Worm (Caenorhabditis elegans) whole organism, late embryonic: Measurements from ENCODE around the gene fbxa-55.

Experiments used
- C38D4.7 ChIP-seq: fragments of 200-800 bp; sonication (Bioruptor generic); optimal IDR thresholded peaks from 2 replicates; lab custom pipeline; 2018; ENCODE audit warnings: mild to moderate bottlenecking, missing genetic modification characterization, moderate library complexity, missing compliant biosample characterization
- T23F11.4 ChIP-seq: fragments of 200-800 bp; sonication (Bioruptor generic); optimal IDR thresholded peaks from 2 replicates; lab custom pipeline; 2018; ENCODE audit warnings: mild to moderate bottlenecking, missing genetic modification characterization, missing compliant biosample characterization
- Y22D7AL.16 ChIP-seq: sonication (generic microtip); optimal IDR thresholded peaks from 2 replicates; lab custom pipeline; 2016; ENCODE audit warnings: missing genetic modification characterization, missing compliant biosample characterization
- ama-1 ChIP-seq: fragments of 150-350 bp; optimal IDR thresholded peaks from 2 replicates; lab custom pipeline; 2014
- ceh-14 ChIP-seq: sonication (generic microtip); optimal IDR thresholded peaks from 2 replicates; lab custom pipeline; 2016; ENCODE audit warnings: missing genotype, missing genetic modification characterization, missing compliant biosample characterization
- ceh-2 ChIP-seq: sonication (generic microtip); optimal IDR thresholded peaks from 2 replicates; lab custom pipeline; 2016; ENCODE audit warnings: missing genotype, missing genetic modification characterization, missing compliant biosample characterization
- ceh-22 ChIP-seq: sonication (generic microtip); optimal IDR thresholded peaks from 2 replicates; lab custom pipeline; 2017; ENCODE audit warnings: missing biosample characterization, missing genetic modification characterization
- ceh-6 ChIP-seq: fragments of 200-800 bp; sonication (Bioruptor generic); optimal IDR thresholded peaks from 2 replicates; lab custom pipeline; 2018; ENCODE audit warnings: mild to moderate bottlenecking, missing genetic modification characterization, missing compliant biosample characterization
- ceh-9 ChIP-seq: sonication (generic microtip); optimal IDR thresholded peaks from 2 replicates; lab custom pipeline; 2016; ENCODE audit warnings: mild to moderate bottlenecking, missing genetic modification characterization, inconsistent platforms, missing compliant biosample characterization
- dve-1 ChIP-seq: sonication (generic microtip); optimal IDR thresholded peaks from 2 replicates; lab custom pipeline; 2017; ENCODE audit warnings: antibody characterized with exemption, mild to moderate bottlenecking, missing genetic modification characterization, missing compliant biosample characterization
- elt-2 ChIP-seq: sonication (generic microtip); optimal IDR thresholded peaks from 2 replicates; lab custom pipeline; 2016; ENCODE audit warnings: missing genetic modification reagents, missing genetic modification characterization, missing compliant biosample characterization
- eyg-1 ChIP-seq: sonication (generic microtip); optimal IDR thresholded peaks from 2 replicates; lab custom pipeline; 2016; ENCODE audit warnings: missing genotype, missing genetic modification characterization, missing compliant biosample characterization
- fax-1 ChIP-seq: sonication (generic microtip); optimal IDR thresholded peaks from 2 replicates; lab custom pipeline; 2016; ENCODE audit warnings: missing genotype, missing genetic modification characterization, missing compliant biosample characterization
- fkh-10 ChIP-seq: fragments of 150-350 bp; optimal IDR thresholded peaks from 2 replicates; lab custom pipeline; 2014; ENCODE audit warnings: missing biosample characterization, missing genetic modification reagents, missing genetic modification characterization
- hlh-13 ChIP-seq: fragments of 200-800 bp; sonication (Bioruptor generic); optimal IDR thresholded peaks from 2 replicates; lab custom pipeline; 2018; ENCODE audit warnings: mild to moderate bottlenecking, missing genetic modification characterization, missing compliant biosample characterization
- hlh-15 ChIP-seq: sonication (generic microtip); optimal IDR thresholded peaks from 2 replicates; lab custom pipeline; 2016; ENCODE audit warnings: missing genetic modification characterization, missing compliant biosample characterization
- hlh-30 ChIP-seq: sonication (generic microtip); optimal IDR thresholded peaks from 2 replicates; lab custom pipeline; 2017; ENCODE audit warnings: antibody characterized with exemption, missing genetic modification characterization, missing compliant biosample characterization; ENCODE audit not compliant: insufficient read depth
- hlh-6 ChIP-seq: sonication (generic microtip); optimal IDR thresholded peaks from 2 replicates; lab custom pipeline; 2016; ENCODE audit warnings: missing genotype, missing genetic modification characterization, missing compliant biosample characterization
- lim-6 ChIP-seq: sonication (generic microtip); optimal IDR thresholded peaks from 2 replicates; lab custom pipeline; 2016; ENCODE audit warnings: missing genetic modification characterization, missing compliant biosample characterization
- lin-11 ChIP-seq: fragments of 200-800 bp; sonication (Bioruptor generic); optimal IDR thresholded peaks from 2 replicates; lab custom pipeline; 2018; ENCODE audit warnings: mild to moderate bottlenecking, missing genetic modification characterization, missing compliant biosample characterization
- nhr-232 ChIP-seq: sonication (generic microtip); optimal IDR thresholded peaks from 2 replicates; lab custom pipeline; 2016; ENCODE audit warnings: missing genetic modification characterization, missing compliant biosample characterization
- odd-2 ChIP-seq: sonication (generic microtip); optimal IDR thresholded peaks from 2 replicates; lab custom pipeline; 2017; ENCODE audit warnings: antibody characterized with exemption, mild to moderate bottlenecking, missing genetic modification characterization, missing compliant biosample characterization
- pag-3 ChIP-seq: sonication (generic microtip); optimal IDR thresholded peaks from 2 replicates; lab custom pipeline; 2016; ENCODE audit warnings: missing compliant biosample characterization, missing genetic modification characterization, borderline replicate concordance
- pat-9 ChIP-seq: fragments of 200-800 bp; sonication (Bioruptor generic); optimal IDR thresholded peaks from 2 replicates; lab custom pipeline; 2018; ENCODE audit warnings: mild to moderate bottlenecking, missing genetic modification characterization, moderate library complexity, missing compliant biosample characterization
- pax-1 ChIP-seq: fragments of 150-350 bp; optimal IDR thresholded peaks from 2 replicates; lab custom pipeline; 2014; ENCODE audit warnings: missing biosample characterization, missing genetic modification characterization
- pha-4 ChIP-seq: fragments of 150-350 bp; optimal IDR thresholded peaks from 2 replicates; lab custom pipeline; 2018; ENCODE audit warnings: missing biosample characterization, missing genetic modification reagents, missing genetic modification characterization
- ref-2 ChIP-seq: sonication (generic microtip); optimal IDR thresholded peaks from 2 replicates; lab custom pipeline; 2016; ENCODE audit warnings: missing genetic modification characterization, missing compliant biosample characterization
- rnt-1 ChIP-seq: sonication (generic microtip); optimal IDR thresholded peaks from 2 replicates; lab custom pipeline; 2016; ENCODE audit warnings: missing genetic modification characterization, missing compliant biosample characterization
- sox-2 ChIP-seq: fragments of 200-800 bp; sonication (Bioruptor generic); IDR thresholded peaks from 2 replicates; pipeline ENCODE4 v1.3.6; 2022; ENCODE audit warnings: missing genetic modification reagents, missing genetic modification characterization, missing compliant biosample characterization
- sox-4 ChIP-seq: sonication (generic microtip); optimal IDR thresholded peaks from 2 replicates; lab custom pipeline; 2017; ENCODE audit warnings: mild to moderate bottlenecking, missing genetic modification characterization, inconsistent platforms, missing compliant biosample characterization
- tbx-2 ChIP-seq: sonication (generic microtip); optimal IDR thresholded peaks from 2 replicates; lab custom pipeline; 2016; ENCODE audit warnings: missing genetic modification characterization, missing compliant biosample characterization
- unc-3 ChIP-seq, 2 experiments: fragments of 200-800 bp in 1 of 2; sonication (Bioruptor generic) in 1 of 2; sonication (generic microtip) in 1 of 2; conservative IDR thresholded peaks in 1 of 2; optimal IDR thresholded peaks in 1 of 2; 2 replicates each; pipeline versions ENCODE4 v1.3.6 to Lab custom; 2016 to 2022; ENCODE audit warnings: missing compliant biosample characterization in 2 of 2, missing genetic modification characterization in 2 of 2, missing genetic modification reagents in 1 of 2
- unc-42 ChIP-seq: sonication (generic microtip); optimal IDR thresholded peaks from 2 replicates; lab custom pipeline; 2016; ENCODE audit warnings: missing genotype, missing genetic modification characterization, missing compliant biosample characterization
- zip-5 ChIP-seq: sonication (generic microtip); optimal IDR thresholded peaks from 2 replicates; lab custom pipeline; 2016; ENCODE audit warnings: missing genetic modification characterization, missing compliant biosample characterization
- ztf-16 ChIP-seq: sonication (generic microtip); optimal IDR thresholded peaks from 2 replicates; lab custom pipeline; 2017; ENCODE audit warnings: missing genetic modification characterization, missing compliant biosample characterization

The fbxa-55 gene

DNA sequence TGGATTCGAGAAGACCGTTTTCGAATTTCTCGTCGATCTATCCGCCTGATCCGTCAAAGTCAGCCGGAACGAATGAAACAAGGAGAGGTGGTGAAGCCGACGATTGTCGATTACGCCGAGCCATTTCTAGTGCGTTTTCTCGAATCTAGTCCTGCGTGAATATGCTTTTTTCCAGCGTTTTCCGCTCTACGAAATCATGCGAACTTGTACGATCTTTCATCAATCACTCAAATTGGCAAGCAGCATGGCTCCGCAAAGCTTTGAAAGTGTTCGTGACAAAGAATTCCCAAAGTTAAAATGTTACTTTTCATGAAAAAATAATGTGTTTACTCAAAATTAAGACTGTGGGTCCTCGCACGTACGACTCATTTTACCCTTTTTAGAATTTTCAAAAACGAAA is 39.0 kb downstream of the fbxa-55 start:
- TF ChIP-seq hlh-6 = no peak
- TF ChIP-seq pag-3 (tag; lab: Kevin White, UChicago) = no peak
- TF ChIP-seq fkh-10 (GFP tag; lab: Kevin White, UChicago) = no peak
- TF ChIP-seq ceh-2 (tag; lab: Kevin White, UChicago) = no peak
- no peak for TF ChIP-seq pat-9 (tag; lab: Kevin White, UChicago)
- no peak for TF ChIP-seq T23F11.4 (GFP tag; lab: Kevin White, UChicago)
- no peak for TF ChIP-seq tbx-2 (tag; lab: Kevin White, UChicago)
- TF ChIP-seq elt-2 (tag; lab: Kevin White, UChicago) = no peak
- no peak for TF ChIP-seq lin-11 (tag; lab: Kevin White, UChicago)
- no peak for TF ChIP-seq C38D4.7 (GFP tag; lab: Kevin White, UChicago)
- no peak for TF ChIP-seq rnt-1
- no peak for TF ChIP-seq pha-4 (tag; lab: Kevin White, UChicago)
- TF ChIP-seq eyg-1 (tag; lab: Kevin White, UChicago) = no peak
- TF ChIP-seq, all 69 proteins: peak for 0

ce11 chrIII:895525-895924 is 40.4 kb downstream of the fbxa-55 start, which contains the start of the genes ztf-18 and F23H11.2:
Gene ztf-18 (minus strand): TSS chrIII:895712.
Gene F23H11.2 (plus strand): TSS chrIII:895747.
- TF ChIP-seq unc-42 (no peak), unc-3 (GFP tag; conservative IDR thresholded peaks at IDR 0.05; lab: Robert Waterston, UW) (no peak), unc-3 (tag; optimal IDR thresholded peaks at IDR 0.05; lab: Kevin White, UChicago) (no peak), pag-3 (tag; lab: Kevin White, UChicago) (no peak), pax-1 (tag; lab: Kevin White, UChicago) (no peak), ceh-6 (GFP tag; lab: Kevin White, UChicago) (no peak), ztf-16 (no peak), pha-4 (tag; lab: Kevin White, UChicago) (no peak), dve-1 (tag; lab: Kevin White, UChicago) (no peak)
- TF ChIP-seq, all 69 proteins: peak for 0

ce11 chrIII:891014-891413 is 44.9 kb downstream of the fbxa-55 start, which contains the start of gene T24C4.10:
Gene T24C4.10 (minus strand): TSS chrIII:891243.
- TF ChIP-seq hlh-13 (GFP tag; lab: Kevin White, UChicago) = no peak
- TF ChIP-seq ref-2 (tag; lab: Kevin White, UChicago) = no peak
- no peak for TF ChIP-seq nhr-232 (tag; lab: Kevin White, UChicago)
- TF ChIP-seq hlh-15 (tag; lab: Kevin White, UChicago) = no peak
- TF ChIP-seq sox-2 (GFP tag; lab: Robert Waterston, UW) = no peak
- TF ChIP-seq ceh-22 (tag; lab: Kevin White, UChicago) = no peak
- TF ChIP-seq elt-2 (tag; lab: Kevin White, UChicago) = no peak
- no peak for TF ChIP-seq lim-6 (tag; lab: Kevin White, UChicago)
- no peak for TF ChIP-seq ceh-9 (tag; lab: Kevin White, UChicago)
- no peak for TF ChIP-seq zip-5 (tag; lab: Kevin White, UChicago)
- no peak for TF ChIP-seq Y22D7AL.16
- no peak for TF ChIP-seq unc-3 (GFP tag; conservative IDR thresholded peaks at IDR 0.05; lab: Robert Waterston, UW)
- no peak for TF ChIP-seq unc-3 (tag; optimal IDR thresholded peaks at IDR 0.05; lab: Kevin White, UChicago)
- no peak for TF ChIP-seq sox-4 (tag; lab: Kevin White, UChicago)

DNA sequence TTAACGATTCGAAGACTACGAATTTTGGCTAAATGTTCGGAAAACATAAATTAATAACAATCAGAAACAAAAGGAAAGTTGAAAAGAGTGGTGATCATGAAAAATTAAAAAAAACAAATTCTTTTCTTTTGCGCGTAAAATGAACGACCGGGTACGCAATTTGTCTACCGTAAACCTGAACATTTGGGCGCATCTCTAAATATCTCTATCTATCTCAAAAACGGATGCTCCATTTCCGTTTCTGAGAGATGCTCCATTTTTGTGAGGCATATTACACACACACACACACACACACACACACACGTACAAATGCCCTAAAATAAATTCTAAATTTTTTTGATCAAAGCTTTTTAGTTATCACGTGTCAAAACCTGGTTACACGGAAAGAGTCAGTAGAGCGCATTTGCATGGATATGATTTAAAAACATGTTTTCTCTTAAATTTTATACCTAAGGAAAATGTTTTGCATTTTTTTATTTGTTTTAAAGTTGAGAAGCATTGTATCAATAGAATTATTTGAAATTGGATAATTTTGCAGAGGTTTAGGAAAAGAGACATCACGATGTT is 46.8 kb downstream of the fbxa-55 start:
- no peak for TF ChIP-seq pax-1 (tag; lab: Kevin White, UChicago)
- no peak for TF ChIP-seq odd-2
- no peak for TF ChIP-seq ceh-14
- peak; percentile 48 for TF ChIP-seq hlh-30 (tag; lab: Kevin White, UChicago)
- TF ChIP-seq unc-42 = peak; percentile 40
- no peak for TF ChIP-seq ama-1 (lab: Kevin White, UChicago)
- no peak for TF ChIP-seq rnt-1
- no peak for TF ChIP-seq ceh-22 (tag; lab: Kevin White, UChicago)
- no peak for TF ChIP-seq fax-1 (tag; lab: Kevin White, UChicago)
